Worm (Caenorhabditis elegans) whole organism, L2 larva: ENCODE data around the gene kin-4.
"Not testable (repeated sequence)": the region's sequence is repeated elsewhere in the genome, so short reads cannot be mapped to it uniquely, and the experiment has no call there.

ENCODE experiments used
- ama-1 ChIP-seq: fragments of 150-350 bp; optimal IDR thresholded peaks from 2 replicates; lab custom pipeline; 2018; ENCODE audit warnings: inconsistent platforms
- blmp-1 ChIP-seq: sonication (generic microtip); optimal IDR thresholded peaks from 2 replicates; lab custom pipeline; 2017; ENCODE audit warnings: missing genetic modification characterization, mild to moderate bottlenecking, missing compliant biosample characterization, antibody characterized with exemption, moderate library complexity; ENCODE audit not compliant: insufficient read depth
- ceh-82 ChIP-seq: fragments of 150-350 bp; optimal IDR thresholded peaks from 2 replicates; lab custom pipeline; 2014; ENCODE audit warnings: missing biosample characterization, missing genetic modification characterization
- dmd-4 ChIP-seq: sonication (generic microtip); optimal IDR thresholded peaks from 2 replicates; lab custom pipeline; 2017; ENCODE audit warnings: missing biosample characterization, missing genetic modification characterization
- elt-1 ChIP-seq: fragments of 150-350 bp; optimal IDR thresholded peaks from 2 replicates; lab custom pipeline; 2014; ENCODE audit warnings: missing biosample characterization, missing genetic modification characterization
- nhr-23 ChIP-seq: fragments of 150-350 bp; optimal IDR thresholded peaks from 2 replicates; lab custom pipeline; 2014; ENCODE audit warnings: missing biosample characterization, missing genetic modification reagents, missing genetic modification characterization
- nhr-25 ChIP-seq: fragments of 150-350 bp; sonication (generic microtip); optimal IDR thresholded peaks from 3 replicates; lab custom pipeline; 2014; ENCODE audit warnings: missing biosample characterization, missing genetic modification characterization
- sem-4 ChIP-seq: fragments of 150-350 bp; optimal IDR thresholded peaks from 2 replicates; lab custom pipeline; 2014; ENCODE audit warnings: missing biosample characterization, missing genetic modification reagents, missing genetic modification characterization
- unc-62 ChIP-seq: fragments of 150-350 bp; optimal IDR thresholded peaks from 2 replicates; lab custom pipeline; 2014; ENCODE audit warnings: missing biosample characterization, missing genetic modification reagents, missing genetic modification characterization
- ztf-11 ChIP-seq: sonication (generic microtip); optimal IDR thresholded peaks from 2 replicates; lab custom pipeline; 2017; ENCODE audit warnings: missing biosample characterization, missing genetic modification characterization

DNA sequence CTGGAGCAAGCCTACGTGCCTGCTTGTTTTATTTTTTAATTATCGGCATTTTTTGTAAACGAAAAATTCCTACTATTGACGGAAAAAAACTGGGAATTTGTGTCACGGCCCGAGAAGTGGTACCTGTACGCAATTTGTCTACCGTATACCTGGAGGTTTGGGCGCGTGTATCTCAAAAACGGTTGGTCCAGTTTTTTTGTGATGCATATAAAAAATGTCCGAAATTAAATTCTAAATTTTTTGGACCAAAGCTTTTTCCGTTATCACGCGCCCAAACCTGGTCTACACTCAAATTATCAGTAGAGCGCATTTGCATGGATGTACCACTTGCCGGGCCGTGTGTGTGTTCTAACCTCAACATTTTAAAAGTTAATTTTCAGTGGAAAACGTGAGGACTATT, 8.8 kb upstream of the kin-4 start, which contains the start of gene F22B3.5:
- not testable (repeated sequence) for TF ChIP-seq nhr-25; ceh-82 (tag; lab: Kevin White, UChicago); unc-62; elt-1; nhr-23 (tag; lab: Kevin White, UChicago); sem-4 (tag; lab: Kevin White, UChicago); dmd-4 (tag; lab: Kevin White, UChicago); ama-1 (lab: Kevin White, UChicago); blmp-1 (tag; lab: Kevin White, UChicago); ztf-11
